Fruit fly (Drosophila melanogaster): ENCODE results near the gene Cpr35B.

Gene Cpr35B

DNA sequence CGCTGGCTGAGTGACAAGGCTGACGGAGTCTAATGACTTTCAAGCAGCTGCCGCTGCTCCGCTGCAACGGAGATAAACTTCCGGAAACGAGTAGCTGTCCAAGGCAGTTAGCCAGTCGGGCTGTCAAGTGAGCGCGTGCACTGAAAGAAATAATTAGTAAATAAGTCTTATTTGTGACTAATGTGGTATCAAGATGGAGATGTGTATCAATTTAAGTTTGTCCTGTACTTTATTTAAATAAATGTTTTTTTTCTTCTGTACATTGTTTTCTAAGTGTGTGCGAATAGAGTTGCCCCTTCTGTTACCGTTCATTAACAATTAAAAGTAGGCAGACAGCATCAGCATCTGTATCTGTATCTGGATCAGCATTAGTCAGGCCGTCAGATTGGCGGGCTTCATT, 26.3 kb upstream of the Cpr35B start:
- no peak for TF ChIP-seq noc (tag; optimal IDR thresholded peaks at IDR 0.05)

DNA sequence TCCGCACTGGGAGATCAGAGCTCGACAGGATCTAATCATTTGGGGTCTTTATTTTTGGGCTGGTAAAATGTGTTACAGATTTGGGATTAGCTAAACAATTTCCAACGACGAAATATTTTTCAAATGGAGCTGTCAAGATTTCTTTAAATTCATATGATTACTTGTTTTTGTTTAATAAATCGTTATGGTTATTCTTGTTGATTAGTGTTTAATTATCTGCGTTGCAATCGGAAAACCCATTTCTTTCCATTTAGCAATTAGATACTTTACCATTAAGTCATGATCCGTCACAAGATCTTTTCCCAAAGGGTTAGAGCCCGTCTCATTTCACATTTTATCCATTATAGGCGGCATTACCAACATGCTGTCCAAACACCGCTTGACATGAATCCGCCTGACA, 25.8 kb upstream of the Cpr35B start, which contains the start of gene CG15283:
TSS of gene CG15283 (minus strand) at position 101 of the 400 bp plus-strand sequence.
- no peak for TF ChIP-seq noc (tag; optimal IDR thresholded peaks at IDR 0.05)

DNA sequence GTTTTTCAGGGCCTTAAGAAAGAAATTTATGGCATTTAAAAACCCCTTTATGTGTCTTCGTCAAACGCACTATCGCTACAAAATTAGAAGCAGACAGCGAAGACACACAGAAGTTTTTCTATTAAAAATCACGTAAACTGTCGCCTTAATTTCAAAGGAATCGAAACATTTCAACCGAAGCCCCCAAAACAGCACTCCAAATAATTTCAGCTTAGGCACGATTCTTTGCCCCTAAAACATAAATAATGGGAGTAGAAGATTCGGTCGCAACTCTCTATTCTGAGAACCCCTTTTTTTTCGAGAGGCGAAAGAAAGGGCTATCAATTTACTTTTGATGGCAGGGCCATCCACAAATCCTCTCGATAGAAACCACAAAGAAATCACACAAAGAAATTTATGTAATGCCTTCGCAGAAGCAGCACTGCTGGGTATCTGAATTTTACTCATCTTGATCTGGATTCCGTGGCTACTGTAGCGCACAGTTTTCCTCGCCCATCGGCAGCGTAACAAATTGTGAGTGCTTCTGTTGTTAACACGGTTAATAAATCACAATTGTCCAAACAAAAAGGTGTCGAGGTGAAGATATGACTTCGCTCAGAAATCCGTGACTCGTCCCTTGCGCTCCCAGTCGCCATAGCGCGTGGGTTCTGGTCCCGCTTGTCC, 25.0 kb upstream of the Cpr35B start:
- TF ChIP-seq noc (tag; optimal IDR thresholded peaks at IDR 0.05): no peak

DNA sequence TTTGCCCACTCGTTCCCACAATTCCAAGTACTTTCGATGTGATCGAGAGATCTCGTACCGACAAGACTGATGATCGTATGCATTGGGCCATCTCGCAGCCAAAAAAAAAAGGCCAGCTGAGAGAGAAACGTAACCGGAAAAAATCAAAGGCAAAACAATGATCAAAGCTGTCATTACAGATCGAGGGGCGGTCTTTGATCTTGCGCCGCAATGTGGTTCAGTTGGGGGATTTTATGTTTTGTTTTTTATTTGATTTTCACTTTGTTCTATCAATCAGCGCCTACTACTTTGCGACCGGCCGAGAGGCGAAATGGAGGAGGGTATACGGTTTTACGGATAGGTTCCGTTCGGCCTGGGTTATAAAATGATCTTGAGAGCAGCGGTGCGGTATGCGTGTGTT, 23.8 kb upstream of the Cpr35B start:
- TF ChIP-seq noc (tag; optimal IDR thresholded peaks at IDR 0.05): peak; percentile 54

DNA sequence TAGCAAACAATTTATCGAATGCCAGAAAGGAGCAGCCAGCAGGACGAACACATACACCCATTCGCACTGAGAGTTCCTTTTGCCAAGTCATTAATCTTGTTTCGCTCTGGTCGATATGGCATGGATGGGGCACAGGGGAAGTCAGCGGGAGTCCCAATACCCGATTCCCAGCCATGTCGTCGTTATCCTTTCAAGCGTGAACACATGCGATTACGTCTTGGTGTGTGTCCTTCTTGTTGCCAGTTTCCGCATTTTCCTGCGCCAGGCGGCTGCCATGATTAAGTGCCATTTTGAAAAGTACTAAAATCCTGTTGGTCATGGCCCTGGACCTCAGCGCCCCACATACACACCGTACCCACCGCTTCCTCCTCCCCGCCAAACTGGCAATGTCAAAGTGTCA, 22.6 kb upstream of the Cpr35B start:
- no peak for TF ChIP-seq noc (tag; optimal IDR thresholded peaks at IDR 0.05)

DNA sequence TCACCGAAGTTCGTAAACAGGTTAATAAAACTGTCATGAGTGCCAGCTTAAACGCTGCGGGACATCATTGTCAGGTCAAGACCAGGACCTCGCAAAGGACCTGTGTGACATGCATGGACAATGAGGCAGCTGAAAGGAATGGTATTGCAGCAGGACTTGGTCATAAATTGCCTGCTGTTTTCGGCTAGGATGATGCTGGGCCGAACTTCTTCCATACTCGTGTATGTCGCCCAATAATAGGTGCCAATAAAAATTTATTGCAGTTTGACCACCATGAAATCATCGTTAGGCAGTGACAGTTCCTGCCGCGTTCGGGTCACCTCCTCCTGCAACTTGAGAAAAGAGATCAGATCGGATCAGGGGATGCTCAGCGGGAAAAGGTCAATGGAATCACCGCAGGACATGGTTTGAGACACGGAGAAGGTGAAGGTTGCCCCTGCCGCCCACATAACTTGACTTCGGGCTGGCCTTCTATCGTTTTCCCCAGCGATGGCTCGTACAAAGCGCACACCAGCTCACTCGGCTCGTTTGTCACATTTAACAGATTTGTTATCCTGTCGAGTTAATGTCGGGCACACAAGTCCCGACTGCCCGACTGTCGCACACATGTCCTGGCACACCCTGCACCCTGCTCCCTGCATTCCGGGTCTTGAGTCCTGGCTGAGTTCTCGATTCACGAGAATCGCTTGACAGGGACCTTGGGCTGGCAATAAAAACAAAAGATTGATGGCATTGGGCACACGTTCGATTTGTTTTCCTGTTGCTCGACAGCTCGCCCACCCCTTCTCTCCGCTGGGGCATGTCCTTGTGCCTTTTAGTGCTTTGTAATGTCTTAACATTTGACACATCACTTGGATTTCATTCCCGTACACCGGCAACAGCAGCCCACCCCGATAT, 20.8 kb upstream of the Cpr35B start:
- no peak for TF ChIP-seq noc (tag; optimal IDR thresholded peaks at IDR 0.05)

DNA sequence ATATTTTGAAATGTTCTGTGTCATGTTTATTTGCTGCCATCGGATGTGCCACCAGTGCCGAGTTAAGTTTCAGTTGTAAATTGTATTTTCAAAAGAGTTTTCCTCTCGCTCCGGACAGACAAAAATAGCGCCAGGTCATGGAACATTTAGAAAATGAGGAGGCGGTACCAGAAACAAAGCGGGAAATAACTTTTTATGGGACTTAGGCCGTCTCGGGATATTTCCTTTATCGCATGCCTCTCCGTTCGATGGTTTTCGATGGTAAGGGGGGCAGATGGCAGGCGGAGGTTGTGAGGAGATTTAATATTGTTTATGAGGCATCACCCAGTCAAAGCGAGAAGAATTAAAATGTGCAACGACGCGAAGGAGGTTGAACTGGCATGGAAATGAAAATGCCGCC, 19.8 kb upstream of the Cpr35B start:
- TF ChIP-seq noc (tag; optimal IDR thresholded peaks at IDR 0.05): no peak

DNA sequence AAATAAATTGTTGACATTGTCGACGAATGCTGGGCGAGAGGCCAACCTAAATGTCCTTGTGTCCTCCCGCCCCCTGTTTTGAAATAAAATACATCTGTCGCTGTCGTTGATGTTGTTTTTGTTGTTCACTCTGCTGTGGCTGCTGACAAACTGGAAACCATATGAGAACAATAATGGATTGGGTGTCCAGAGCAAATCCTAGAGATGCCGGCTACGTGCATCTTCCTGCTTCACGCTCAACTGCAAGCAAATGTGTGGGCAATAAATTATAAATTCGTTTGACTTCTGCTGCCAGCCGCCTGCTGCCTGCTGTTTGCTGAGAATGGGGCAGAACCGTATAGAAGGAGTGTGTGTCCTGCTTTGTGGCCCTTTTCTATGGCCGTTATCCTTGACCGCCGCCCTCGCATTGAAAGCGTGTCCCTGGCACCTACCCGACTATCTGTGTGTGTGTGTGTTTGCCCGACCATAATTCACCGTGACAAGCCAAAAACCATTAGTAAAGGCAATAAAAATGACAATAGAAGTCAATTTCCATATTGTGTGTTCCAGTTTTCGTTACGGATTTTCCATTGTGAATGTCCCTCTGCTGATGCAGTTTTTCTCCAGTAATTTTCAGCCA, 18.8 kb upstream of the Cpr35B start:
- no peak for TF ChIP-seq noc (tag; optimal IDR thresholded peaks at IDR 0.05)

DNA sequence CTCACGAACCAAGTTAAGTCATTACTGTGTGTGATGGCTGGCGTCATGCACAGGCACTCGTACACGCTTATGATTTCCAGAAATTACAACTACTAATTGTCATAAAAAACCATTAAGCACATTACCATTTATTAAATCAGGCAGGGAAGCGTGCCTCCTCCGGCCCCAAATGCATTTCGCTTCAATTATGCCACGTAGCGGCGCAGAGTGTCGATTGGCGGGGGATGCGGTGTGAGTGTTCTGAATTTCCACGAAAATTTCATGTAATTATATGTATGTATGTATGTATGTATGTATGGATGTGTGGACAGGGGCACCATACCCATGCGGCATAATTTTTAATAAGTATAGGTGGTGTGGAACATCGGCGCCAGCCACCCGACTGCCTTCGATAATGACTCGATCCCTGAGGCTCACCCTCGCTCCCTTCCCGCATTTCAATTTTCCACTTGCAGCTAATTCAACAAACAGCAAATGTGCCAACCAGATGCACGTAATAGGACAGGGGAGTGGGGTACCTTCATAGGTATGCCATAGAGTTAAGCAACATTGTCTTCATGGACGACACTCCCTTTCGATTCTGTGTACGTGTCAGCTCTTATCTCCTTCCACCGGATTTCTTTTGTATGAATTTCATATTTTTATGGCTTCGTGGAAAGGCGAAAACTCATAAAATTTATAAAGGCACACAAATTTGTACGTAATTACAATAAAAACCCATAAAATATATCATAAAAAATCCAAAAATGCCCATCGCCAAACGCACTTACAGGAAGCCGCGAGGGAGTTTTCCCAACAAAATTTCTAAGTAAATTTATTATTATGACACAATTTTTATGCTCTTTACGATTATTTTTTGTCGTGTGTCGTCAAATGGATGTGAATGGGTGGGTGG, 17.4 kb upstream of the Cpr35B start:
- TF ChIP-seq noc (tag; optimal IDR thresholded peaks at IDR 0.05): no peak

DNA sequence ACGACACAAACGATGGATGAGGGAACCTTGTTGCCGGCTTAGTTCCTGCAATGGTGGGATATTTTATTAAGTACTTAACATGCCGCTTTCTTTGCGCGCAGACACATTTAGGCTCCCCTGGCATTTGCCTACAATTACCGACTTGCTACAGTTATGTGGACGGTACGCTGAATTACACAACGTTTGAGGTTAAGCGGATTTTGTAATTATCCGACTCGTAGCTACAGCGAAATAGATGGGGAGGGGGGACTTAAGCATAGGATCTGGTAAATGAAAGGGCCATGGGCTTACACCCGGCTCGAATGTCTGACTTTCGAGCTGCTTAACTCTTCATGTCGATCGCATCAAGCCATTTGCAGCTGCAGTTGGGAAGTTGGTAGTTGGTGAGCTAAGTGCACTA, 16.3 kb upstream of the Cpr35B start:
- TF ChIP-seq noc (tag; optimal IDR thresholded peaks at IDR 0.05): no peak

DNA sequence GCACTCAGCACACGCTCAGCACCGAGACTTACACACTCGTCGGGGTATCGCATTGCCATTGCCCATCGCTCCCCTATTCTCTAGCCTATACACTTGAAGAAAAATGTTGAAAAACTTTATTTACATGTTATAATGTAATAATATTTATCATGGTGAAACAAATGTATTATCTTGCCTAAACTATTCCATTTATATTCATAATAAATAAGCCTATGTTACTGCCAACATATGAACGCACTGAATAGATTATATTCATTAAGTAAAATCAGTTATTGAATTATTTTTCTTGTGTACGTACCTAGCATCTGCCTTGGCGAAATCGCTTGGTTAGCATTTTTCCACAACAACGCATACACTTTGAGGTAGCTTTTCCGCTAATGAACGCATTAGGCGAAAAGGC, 15.9 kb upstream of the Cpr35B start:
- TF ChIP-seq noc (tag; optimal IDR thresholded peaks at IDR 0.05): no peak

DNA sequence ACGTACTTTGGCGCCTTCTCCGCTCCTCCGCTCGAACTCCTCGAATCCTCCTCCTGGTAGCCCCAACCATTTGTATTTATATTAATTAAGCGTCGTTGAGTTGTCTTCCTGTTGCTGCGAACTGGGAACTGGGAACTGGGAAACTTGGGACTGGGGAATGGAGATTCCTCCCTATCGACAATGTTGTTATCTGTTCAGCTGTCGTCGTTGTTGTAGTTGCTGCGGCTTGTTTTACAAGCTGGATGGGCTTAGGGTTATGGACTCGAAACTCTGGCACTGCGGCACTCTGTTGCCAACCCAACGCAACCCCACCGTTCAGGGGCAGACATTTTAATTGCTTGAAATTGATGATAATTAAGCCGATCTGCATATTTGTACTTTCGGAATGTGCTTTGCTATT, 13.8 kb upstream of the Cpr35B start:
- no peak for TF ChIP-seq noc (tag; optimal IDR thresholded peaks at IDR 0.05)

DNA sequence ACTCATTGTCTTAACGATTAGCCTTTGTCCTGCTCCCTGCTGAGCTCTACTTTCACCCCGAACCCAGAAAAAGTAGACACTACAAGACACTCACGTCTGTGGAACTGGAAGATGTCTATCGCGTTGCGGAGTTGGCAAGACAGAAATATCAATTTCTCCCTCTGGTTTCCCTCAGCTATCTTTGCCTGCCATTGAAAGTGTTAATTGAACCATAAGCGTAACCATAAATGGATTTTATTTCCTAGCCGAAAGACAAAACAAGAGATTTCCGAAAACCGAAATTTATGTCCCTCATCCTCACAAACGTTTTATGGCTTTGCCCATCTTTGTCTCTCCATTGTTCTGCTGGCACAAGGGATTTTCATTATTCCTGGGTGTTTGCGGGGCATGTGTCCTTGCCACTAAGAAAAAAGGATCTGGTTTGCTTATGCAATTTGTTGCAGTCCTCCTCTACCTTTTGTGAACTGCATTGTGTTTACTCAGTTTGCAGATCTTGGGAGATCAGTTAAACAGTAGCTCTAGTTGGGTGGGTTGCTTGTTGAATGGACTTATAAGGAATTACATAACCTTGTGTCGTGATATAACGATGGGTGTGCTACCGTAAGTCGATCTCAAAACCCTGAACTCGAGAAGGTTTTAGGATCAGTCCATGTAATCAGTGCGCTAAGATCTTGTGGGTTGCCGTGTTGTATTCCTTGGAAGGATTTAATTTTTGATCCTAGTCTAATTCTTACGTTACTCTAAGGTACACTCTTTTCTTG, 11.1 kb upstream of the Cpr35B start:
- TF ChIP-seq noc (tag; optimal IDR thresholded peaks at IDR 0.05): no peak

DNA sequence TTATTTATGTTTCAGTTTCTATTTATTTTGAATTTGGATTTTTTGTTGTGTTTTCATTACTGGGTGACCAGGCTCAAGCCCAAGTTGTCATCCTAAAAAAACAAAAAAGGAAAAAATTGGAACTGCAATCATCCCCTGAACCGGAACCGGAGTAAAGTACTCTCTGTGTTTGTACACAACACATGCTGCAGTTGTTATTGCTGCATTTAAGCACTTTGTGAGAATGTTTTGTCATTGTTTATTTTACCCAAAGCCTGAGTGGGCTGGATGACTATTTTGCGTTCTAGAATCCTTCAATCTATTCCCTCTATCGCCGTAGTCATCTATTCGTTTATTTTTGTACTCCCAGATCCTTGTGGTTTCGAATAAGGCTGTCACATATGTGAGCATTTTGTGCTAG, 9.5 kb upstream of the Cpr35B start:
- no peak for TF ChIP-seq noc (tag; optimal IDR thresholded peaks at IDR 0.05)

Measured in whole organism, larva.